Worm (Caenorhabditis elegans): Measurements from ENCODE around the gene asp-12.
A peak's percentile ranks its signal among the peaks of the same experiment; 100 is the strongest.

Gene asp-12

ce11 chrV:8269878-8270277 is 868 bp downstream of the asp-12 start:
- TF ChIP-seq pqm-1 (tag; optimal IDR thresholded peaks at IDR 0.05) (peak; percentile 75), nhr-67 (tag; optimal IDR thresholded peaks at IDR 0.05) (no peak), tbx-2 (tag; optimal IDR thresholded peaks at IDR 0.05) (no peak), pha-4 (tag; optimal IDR thresholded peaks at IDR 0.05) (peak; percentile 57), unc-39 (tag; optimal IDR thresholded peaks at IDR 0.05) (no peak), jun-1 (tag; optimal IDR thresholded peaks at IDR 0.05) (peak; percentile 24), elt-1 (tag; optimal IDR thresholded peaks at IDR 0.05) (no peak), ama-1 (optimal IDR thresholded peaks at IDR 0.05) (no peak), nfya-1 (tag; optimal IDR thresholded peaks at IDR 0.05; ENCODE audit: insufficient read depth) (no peak), elt-2 (tag; optimal IDR thresholded peaks at IDR 0.05) (peak; percentile 85), mdl-1 (tag; optimal IDR thresholded peaks at IDR 0.05) (no peak), ZK546.5 (tag; optimal IDR thresholded peaks at IDR 0.05) (no peak), nhr-77 (tag; optimal IDR thresholded peaks at IDR 0.05) (no peak), ztf-4 (tag; optimal IDR thresholded peaks at IDR 0.05) (no peak), ztf-11 (tag; optimal IDR thresholded peaks at IDR 0.05) (no peak), ceh-16 (tag; optimal IDR thresholded peaks at IDR 0.05) (no peak), egl-27 (tag; optimal IDR thresholded peaks at IDR 0.05) (no peak), mml-1 (tag; optimal IDR thresholded peaks at IDR 0.05) (no peak), ceh-9 (tag; optimal IDR thresholded peaks at IDR 0.05) (no peak), R02D3.7 (tag; optimal IDR thresholded peaks at IDR 0.05) (no peak), lin-39 (tag; optimal IDR thresholded peaks at IDR 0.05) (no peak), fkh-2 (tag; optimal IDR thresholded peaks at IDR 0.05) (no peak), lsy-12 (tag; optimal IDR thresholded peaks at IDR 0.05) (no peak), sea-2 (GFP tag; optimal IDR thresholded peaks at IDR 0.05) (no peak), nhr-28 (tag; optimal IDR thresholded peaks at IDR 0.05) (no peak), hmg-11 (tag; optimal IDR thresholded peaks at IDR 0.05) (no peak), nhr-12 (tag; optimal IDR thresholded peaks at IDR 0.05) (no peak), egl-5 (tag; optimal IDR thresholded peaks at IDR 0.05) (no peak), skn-1 (tag; optimal IDR thresholded peaks at IDR 0.05) (no peak), fos-1 (tag; optimal IDR thresholded peaks at IDR 0.05) (no peak)

DNA sequence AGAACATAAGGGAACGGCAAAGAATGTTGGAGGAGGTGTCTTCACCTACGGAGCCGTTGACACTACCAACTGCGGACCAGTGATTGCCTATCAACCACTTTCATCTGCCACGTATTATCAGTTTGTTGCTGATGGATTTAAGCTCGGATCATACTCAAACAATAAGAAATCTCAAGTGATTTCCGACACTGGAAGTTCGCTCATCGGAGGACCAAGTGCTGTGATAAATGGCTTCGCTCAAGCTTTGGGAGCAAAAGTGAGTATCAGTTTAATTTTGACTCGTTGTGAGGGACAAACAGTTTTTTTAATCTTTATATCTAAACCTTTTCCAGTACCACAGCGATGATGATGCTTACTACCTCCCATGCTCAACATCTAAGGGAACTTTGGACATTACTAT is 2.4 kb downstream of the asp-12 start:
- TF ChIP-seq nhr-28 (tag; optimal IDR thresholded peaks at IDR 0.05) (no peak), R02D3.7 (tag; optimal IDR thresholded peaks at IDR 0.05) (no peak), ztf-11 (tag; optimal IDR thresholded peaks at IDR 0.05) (no peak), elt-3 (tag; optimal IDR thresholded peaks at IDR 0.05) (no peak), nhr-12 (tag; optimal IDR thresholded peaks at IDR 0.05) (no peak), fkh-2 (tag; optimal IDR thresholded peaks at IDR 0.05) (no peak), hmg-11 (tag; optimal IDR thresholded peaks at IDR 0.05) (no peak), nhr-67 (tag; optimal IDR thresholded peaks at IDR 0.05) (no peak), mml-1 (tag; optimal IDR thresholded peaks at IDR 0.05) (no peak), elt-1 (tag; optimal IDR thresholded peaks at IDR 0.05) (no peak), ZK546.5 (tag; optimal IDR thresholded peaks at IDR 0.05) (no peak), eor-1 (tag; optimal IDR thresholded peaks at IDR 0.05) (no peak), unc-39 (tag; optimal IDR thresholded peaks at IDR 0.05) (no peak), nhr-43 (tag; optimal IDR thresholded peaks at IDR 0.05; ENCODE audit: poor library complexity, severe bottlenecking) (no peak), pqm-1 (tag; optimal IDR thresholded peaks at IDR 0.05) (no peak), daf-12 (tag; optimal IDR thresholded peaks at IDR 0.05) (no peak)

DNA sequence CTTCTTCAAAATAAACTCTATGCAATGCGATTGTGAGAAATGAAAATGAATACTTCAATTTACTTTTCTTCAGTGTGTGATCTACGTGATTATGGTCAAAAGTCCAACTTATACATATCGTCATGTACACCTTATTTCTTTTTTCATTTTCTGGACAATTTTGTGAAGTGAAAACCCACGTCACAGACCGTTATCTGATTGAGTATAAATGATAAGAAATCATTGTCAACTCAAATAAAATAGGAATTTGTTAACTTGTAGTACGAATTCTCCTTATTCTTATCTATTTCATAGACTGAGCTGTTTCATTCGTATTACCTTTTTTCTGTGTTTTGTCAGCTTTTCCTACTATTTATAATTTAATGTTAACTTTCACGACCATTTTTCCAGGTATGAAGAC is 3.0 kb downstream of the asp-12 start, which contains the start of gene asp-5:
Gene asp-5, plus strand, starts transcription at position 391 of the 400 bp plus-strand sequence.
- TF ChIP-seq pqm-1 (tag; optimal IDR thresholded peaks at IDR 0.05) (peak; percentile 87), elt-2 (tag; optimal IDR thresholded peaks at IDR 0.05) (peak; percentile 89), nhr-23 (tag; optimal IDR thresholded peaks at IDR 0.05) (no peak)

ce11 chrV:8278830-8279229 is 9.8 kb downstream of the asp-12 start, which contains the start of gene str-136:
str-136 (minus strand) TSS chrV:8278930.
- no peak for TF ChIP-seq daf-12 (tag; optimal IDR thresholded peaks at IDR 0.05)
- no peak for TF ChIP-seq hmg-11 (tag; optimal IDR thresholded peaks at IDR 0.05)
- TF ChIP-seq nhr-237 (tag; optimal IDR thresholded peaks at IDR 0.05) = no peak
- no peak for TF ChIP-seq fkh-10 (GFP tag; optimal IDR thresholded peaks at IDR 0.05)
- TF ChIP-seq nhr-23 (tag; optimal IDR thresholded peaks at IDR 0.05) = no peak
- TF ChIP-seq egl-5 (tag; optimal IDR thresholded peaks at IDR 0.05) = no peak
- no peak for TF ChIP-seq nhr-67 (tag; optimal IDR thresholded peaks at IDR 0.05)
- no peak for TF ChIP-seq ceh-82 (tag; optimal IDR thresholded peaks at IDR 0.05)
- TF ChIP-seq lin-15B (tag; optimal IDR thresholded peaks at IDR 0.05) = no peak
- no peak for TF ChIP-seq elt-1 (tag; optimal IDR thresholded peaks at IDR 0.05)
- TF ChIP-seq nhr-12 (tag; optimal IDR thresholded peaks at IDR 0.05) = no peak
- no peak for TF ChIP-seq lin-39 (tag; optimal IDR thresholded peaks at IDR 0.05)
- no peak for TF ChIP-seq pha-4 (tag; optimal IDR thresholded peaks at IDR 0.05)
- TF ChIP-seq elt-3 (tag; optimal IDR thresholded peaks at IDR 0.05) = no peak
